Worm (Caenorhabditis elegans) whole organism, L1 larva: ENCODE data around the gene F48B9.1.

Experiments
- fkh-4 ChIP-seq: sonication (generic microtip); optimal IDR thresholded peaks from 2 replicates; lab custom pipeline; 2016; ENCODE audit warnings: missing compliant biosample characterization, missing genetic modification characterization, borderline replicate concordance
- lin-15B ChIP-seq: fragments of 150-350 bp; sonication (generic microtip); optimal IDR thresholded peaks from 3 replicates; lab custom pipeline; 2014; ENCODE audit warnings: missing biosample characterization, missing genetic modification characterization
- lin-35 ChIP-seq, 2 experiments: fragments of 150-350 bp; optimal IDR thresholded peaks; 2 replicates each; lab custom pipeline; 2014; ENCODE audit warnings: missing biosample characterization in 2 of 2, missing genetic modification characterization in 2 of 2, missing genetic modification reagents in 2 of 2
- nhr-11 ChIP-seq: fragments of 150-350 bp; optimal IDR thresholded peaks from 2 replicates; lab custom pipeline; 2014; ENCODE audit warnings: missing biosample characterization, missing genetic modification characterization
- nhr-77 ChIP-seq: fragments of 150-350 bp; optimal IDR thresholded peaks from 2 replicates; lab custom pipeline; 2014; ENCODE audit warnings: missing biosample characterization, missing genetic modification characterization
- pqm-1 ChIP-seq: sonication (generic microtip); optimal IDR thresholded peaks from 3 replicates; lab custom pipeline; 2017; ENCODE audit warnings: missing biosample characterization, missing genetic modification characterization

DNA sequence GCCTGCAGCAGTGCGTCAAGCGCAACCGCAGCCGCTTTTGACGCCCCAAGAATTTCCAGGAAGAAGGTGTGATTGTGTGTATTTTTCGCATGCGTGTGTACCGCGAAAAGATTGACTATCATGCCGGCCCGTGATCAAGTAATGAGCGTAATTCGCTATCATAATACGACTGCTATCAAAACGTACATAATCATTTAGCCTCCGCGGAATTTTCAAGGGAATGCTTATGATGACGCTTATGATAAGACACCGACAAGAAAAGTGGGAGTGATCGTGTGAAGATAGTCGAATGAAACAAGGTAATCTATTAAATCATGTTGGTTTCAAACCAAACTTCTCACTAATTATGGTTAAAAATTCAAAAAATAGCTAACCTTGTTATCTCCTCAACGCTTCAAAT is 22.8 kb upstream of the F48B9.1 start:
- TF ChIP-seq fkh-4 (tag; lab: Kevin White, UChicago) (no peak), pqm-1 (tag; lab: Kevin White, UChicago) (no peak), lin-15B (tag; lab: Kevin White, UChicago) (no peak), nhr-77 (tag; lab: Kevin White, UChicago) (no peak), nhr-11 (tag; lab: Kevin White, UChicago) (no peak), lin-35 (GFP tag; optimal IDR thresholded peaks at IDR 0.05; lab: Kevin White, UChicago) (no peak)
